Fruit fly (Drosophila melanogaster): ENCODE measurements around the gene Gss1.
A peak's percentile ranks its signal among the peaks of the same experiment; 100 is the strongest.

Gene Gss1

DNA sequence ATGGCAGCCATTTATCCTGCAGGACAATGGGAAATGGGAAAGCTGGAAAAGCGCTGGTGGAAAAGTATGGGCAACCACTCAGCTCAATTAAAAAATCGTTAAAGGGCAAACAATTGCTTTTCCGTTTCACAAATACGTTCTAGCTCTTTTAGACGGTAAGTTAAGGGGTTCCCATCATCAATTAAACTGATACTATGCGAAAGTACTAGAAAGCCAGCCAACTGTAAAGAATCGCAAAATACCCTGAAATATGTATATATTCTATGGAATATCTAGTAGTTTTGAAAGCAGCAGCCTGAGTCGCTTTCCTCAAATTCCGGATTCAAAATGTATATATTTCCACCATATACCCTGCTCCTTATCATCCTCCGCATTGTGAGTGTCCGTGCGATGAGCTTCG lies 5.9 kb upstream of the Gss1 start, which contains the start of gene CG12985:
Gene CG12985, plus strand, starts transcription at position 301 of the 400 bp plus-strand sequence.
- no peak for TF ChIP-seq CG31627 (GFP tag; optimal IDR thresholded peaks at IDR 0.05)
- no peak for TF ChIP-seq CG6276 (GFP tag; optimal IDR thresholded peaks at IDR 0.05)
- no peak for TF ChIP-seq spab (GFP tag; optimal IDR thresholded peaks at IDR 0.05)
- no peak for TF ChIP-seq Hr4 (GFP tag; optimal IDR thresholded peaks at IDR 0.05)
- TF ChIP-seq net (GFP tag; optimal IDR thresholded peaks at IDR 0.05), result no peak
- no peak for TF ChIP-seq Blimp-1 (GFP tag; optimal IDR thresholded peaks at IDR 0.05)
- TF ChIP-seq Sox15 (GFP tag; optimal IDR thresholded peaks at IDR 0.05), result no peak
- TF ChIP-seq acj6 (GFP tag; optimal IDR thresholded peaks at IDR 0.05), result no peak
- TF ChIP-seq CG7368 (GFP tag; optimal IDR thresholded peaks at IDR 0.05), result no peak

DNA sequence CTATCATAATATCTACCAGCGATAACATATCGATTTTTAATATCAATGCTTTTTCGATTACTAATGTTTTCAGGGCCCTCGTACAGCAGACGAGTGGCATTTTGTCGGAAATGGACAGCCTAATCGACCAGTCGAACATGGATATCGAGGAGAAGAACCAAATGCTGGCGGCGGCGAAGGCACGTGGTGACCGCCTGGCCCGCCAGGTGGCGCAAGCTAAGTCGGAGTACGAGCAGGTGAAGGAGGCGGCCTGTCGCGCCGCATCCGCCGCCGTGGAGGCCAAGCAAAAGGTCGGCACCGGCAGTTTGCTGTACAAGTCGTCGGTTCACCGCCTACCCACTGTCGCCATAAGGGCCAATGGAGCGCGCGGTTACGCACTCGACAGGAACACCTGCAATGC lies 4.8 kb upstream of the Gss1 start:
- TF ChIP-seq svp (GFP tag) (no peak), Lpt (GFP tag; optimal IDR thresholded peaks at IDR 0.05) (no peak), CG6163 (GFP tag; IDR thresholded peaks at IDR 0.05) (no peak), dsx (GFP tag; optimal IDR thresholded peaks at IDR 0.05; ENCODE audit: poor library complexity, severe bottlenecking) (no peak), lz (GFP tag; optimal IDR thresholded peaks at IDR 0.05) (no peak), Smox (GFP tag; optimal IDR thresholded peaks at IDR 0.05) (no peak), CG6276 (GFP tag; optimal IDR thresholded peaks at IDR 0.05) (no peak), CG34406 (GFP tag; optimal IDR thresholded peaks at IDR 0.05) (no peak), CG6792 (GFP tag; optimal IDR thresholded peaks at IDR 0.05) (no peak), CG16779 (tag; optimal IDR thresholded peaks at IDR 0.05) (no peak), salr (GFP tag; optimal IDR thresholded peaks at IDR 0.05) (no peak), Hr38 (GFP tag; optimal IDR thresholded peaks at IDR 0.05) (no peak), CG10669 (GFP tag; optimal IDR thresholded peaks at IDR 0.05) (no peak), OdsH (GFP tag; optimal IDR thresholded peaks at IDR 0.05) (no peak), CG6854 (GFP tag; optimal IDR thresholded peaks at IDR 0.05) (no peak), CG9139 (GFP tag; optimal IDR thresholded peaks at IDR 0.05) (no peak), acj6 (GFP tag; optimal IDR thresholded peaks at IDR 0.05) (no peak), net (GFP tag; optimal IDR thresholded peaks at IDR 0.05) (no peak), CG8632 (GFP tag; optimal IDR thresholded peaks at IDR 0.05) (no peak)

DNA sequence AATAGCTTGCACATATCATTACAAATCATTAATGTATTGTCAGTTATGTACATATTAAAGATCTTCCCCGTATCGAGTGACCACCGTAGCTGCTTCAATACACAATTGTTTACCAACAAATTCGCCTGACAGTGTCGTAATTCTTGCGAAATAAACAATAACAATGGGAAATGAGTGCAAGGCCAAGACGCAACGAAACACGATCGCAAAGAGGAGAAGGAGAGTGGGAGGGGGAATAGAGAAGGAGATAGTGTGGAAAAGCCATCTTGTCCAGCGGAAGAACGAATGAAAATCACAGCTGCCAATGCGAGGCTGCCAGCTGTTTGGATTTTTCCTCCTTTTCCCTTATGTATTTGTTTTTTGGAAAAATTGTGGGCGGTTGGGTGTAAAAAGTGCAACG lies 4.1 kb upstream of the Gss1 start:
- TF ChIP-seq pdm3 (GFP tag; optimal IDR thresholded peaks at IDR 0.05) (no peak), svp (GFP tag) (peak; percentile 50), vri (GFP tag; optimal IDR thresholded peaks at IDR 0.05) (peak; percentile 21), CG6808 (GFP tag; optimal IDR thresholded peaks at IDR 0.05) (no peak), CG6276 (GFP tag; optimal IDR thresholded peaks at IDR 0.05) (no peak)

- no peak for TF ChIP-seq CG16779 (tag; optimal IDR thresholded peaks at IDR 0.05)
- TF ChIP-seq CG11902 (GFP tag; optimal IDR thresholded peaks at IDR 0.05), result no peak
- no peak for TF ChIP-seq Sox14 (GFP tag; optimal IDR thresholded peaks at IDR 0.05)
- TF ChIP-seq eg (GFP tag; IDR thresholded peaks at IDR 0.05), result no peak
- TF ChIP-seq CG6276 (GFP tag; optimal IDR thresholded peaks at IDR 0.05), result no peak
- TF ChIP-seq CG10669 (GFP tag; optimal IDR thresholded peaks at IDR 0.05), result no peak
- TF ChIP-seq salr (GFP tag; optimal IDR thresholded peaks at IDR 0.05), result no peak
- no peak for TF ChIP-seq CG10631 (GFP tag; optimal IDR thresholded peaks at IDR 0.05)
- TF ChIP-seq CG11762 (GFP tag; optimal IDR thresholded peaks at IDR 0.05; ENCODE audit: insufficient read depth), result no peak
- no peak for TF ChIP-seq vri (GFP tag; optimal IDR thresholded peaks at IDR 0.05)
- TF ChIP-seq CG3919 (GFP tag; optimal IDR thresholded peaks at IDR 0.05), result no peak
- TF ChIP-seq Hr4 (GFP tag; optimal IDR thresholded peaks at IDR 0.05), result no peak
- TF ChIP-seq topi (GFP tag; optimal IDR thresholded peaks at IDR 0.05), result no peak
- TF ChIP-seq Sox102F (GFP tag; optimal IDR thresholded peaks at IDR 0.05), result no peak
- TF ChIP-seq svp (GFP tag), result no peak
- TF ChIP-seq fd85E (GFP tag; optimal IDR thresholded peaks at IDR 0.05), result no peak
- no peak for TF ChIP-seq Sox15 (GFP tag; optimal IDR thresholded peaks at IDR 0.05)
- TF ChIP-seq CG6808 (GFP tag; optimal IDR thresholded peaks at IDR 0.05), result no peak
Observed at dm6 chrX:17886107-17886448, 3.3 kb upstream of the Gss1 start.
